Worm (Caenorhabditis elegans): ENCODE measurements around the gene epg-3.

The epg-3 gene

ce11 chrIII:12931786-12932427, 2.6 kb upstream of the epg-3 start, which contains the start of gene rbm-7:
rbm-7 (minus strand) TSS chrIII:12931867.
- TF ChIP-seq T22C8.4 (GFP tag; IDR thresholded peaks at IDR 0.05) (no peak), ztf-29 (GFP tag; IDR thresholded peaks at IDR 0.05) (no peak), ztf-23 (GFP tag; IDR thresholded peaks at IDR 0.05) (no peak)

ce11 chrIII:12932776-12933175, 1.7 kb upstream of the epg-3 start:
- no peak for TF ChIP-seq ztf-29 (GFP tag; IDR thresholded peaks at IDR 0.05)
- no peak for TF ChIP-seq ref-1 (GFP tag; conservative IDR thresholded peaks at IDR 0.05)
- TF ChIP-seq flt-1 (GFP tag; IDR thresholded peaks at IDR 0.05): no peak
- no peak for TF ChIP-seq cog-1 (tag; optimal IDR thresholded peaks at IDR 0.05)
- TF ChIP-seq tab-1 (GFP tag; IDR thresholded peaks at IDR 0.05): no peak
- TF ChIP-seq T22C8.4 (GFP tag; IDR thresholded peaks at IDR 0.05): no peak
- TF ChIP-seq klf-2 (GFP tag; conservative IDR thresholded peaks at IDR 0.05): no peak
- no peak for TF ChIP-seq med-1 (GFP tag; optimal IDR thresholded peaks at IDR 0.05; ENCODE audit: insufficient read depth)
- TF ChIP-seq ztf-23 (GFP tag; IDR thresholded peaks at IDR 0.05): no peak

- no peak for TF ChIP-seq med-1 (GFP tag; optimal IDR thresholded peaks at IDR 0.05; ENCODE audit: insufficient read depth)
- TF ChIP-seq ztf-29 (GFP tag; IDR thresholded peaks at IDR 0.05): no peak
- no peak for TF ChIP-seq ztf-23 (GFP tag; IDR thresholded peaks at IDR 0.05)
- TF ChIP-seq T22C8.4 (GFP tag; IDR thresholded peaks at IDR 0.05): no peak
- no peak for TF ChIP-seq klf-2 (GFP tag; conservative IDR thresholded peaks at IDR 0.05)
- TF ChIP-seq cog-1 (tag; optimal IDR thresholded peaks at IDR 0.05): no peak
- TF ChIP-seq tab-1 (GFP tag; IDR thresholded peaks at IDR 0.05): no peak
- TF ChIP-seq flt-1 (GFP tag; IDR thresholded peaks at IDR 0.05): no peak
- no peak for TF ChIP-seq ref-1 (GFP tag; conservative IDR thresholded peaks at IDR 0.05)
Measured at ce11 chrIII:12942307-12942706, 7.8 kb downstream of the epg-3 start, which contains the start of gene unc-25. unc-25 (plus strand) TSS chrIII:12942651.

- TF ChIP-seq flt-1 (GFP tag; IDR thresholded peaks at IDR 0.05): no peak
- no peak for TF ChIP-seq ref-1 (GFP tag; conservative IDR thresholded peaks at IDR 0.05)
- no peak for TF ChIP-seq med-1 (GFP tag; optimal IDR thresholded peaks at IDR 0.05; ENCODE audit: insufficient read depth)
- TF ChIP-seq ztf-23 (GFP tag; IDR thresholded peaks at IDR 0.05): no peak
- TF ChIP-seq cog-1 (tag; optimal IDR thresholded peaks at IDR 0.05): no peak
- TF ChIP-seq T22C8.4 (GFP tag; IDR thresholded peaks at IDR 0.05): no peak
- TF ChIP-seq klf-2 (GFP tag; conservative IDR thresholded peaks at IDR 0.05): no peak
- TF ChIP-seq tab-1 (GFP tag; IDR thresholded peaks at IDR 0.05): no peak
- TF ChIP-seq ztf-29 (GFP tag; IDR thresholded peaks at IDR 0.05): no peak
Measured at ce11 chrIII:12944064-12944463, 9.5 kb downstream of the epg-3 start.

ce11 chrIII:12945072-12945471, 10.6 kb downstream of the epg-3 start:
- no peak for TF ChIP-seq med-1 (GFP tag; optimal IDR thresholded peaks at IDR 0.05; ENCODE audit: insufficient read depth)
- peak; percentile 58; the same call in 1 of the 2 replicates for TF ChIP-seq ztf-29 (GFP tag; IDR thresholded peaks at IDR 0.05)
- no peak for TF ChIP-seq ref-1 (GFP tag; conservative IDR thresholded peaks at IDR 0.05)
- no peak for TF ChIP-seq T22C8.4 (GFP tag; IDR thresholded peaks at IDR 0.05)
- TF ChIP-seq tab-1 (GFP tag; IDR thresholded peaks at IDR 0.05): no peak

ce11 chrIII:12951362-12952228, 17.1 kb downstream of the epg-3 start, which contains the start of gene Y39E4A.1:
Y39E4A.1 (plus strand) TSS chrIII:12951412.
- TF ChIP-seq ztf-23 (GFP tag; IDR thresholded peaks at IDR 0.05): no peak
- TF ChIP-seq T22C8.4 (GFP tag; IDR thresholded peaks at IDR 0.05): peak; percentile 87
- TF ChIP-seq tab-1 (GFP tag; IDR thresholded peaks at IDR 0.05): no peak

- no peak for TF ChIP-seq klf-2 (GFP tag; conservative IDR thresholded peaks at IDR 0.05)
- no peak for TF ChIP-seq med-1 (GFP tag; optimal IDR thresholded peaks at IDR 0.05; ENCODE audit: insufficient read depth)
- TF ChIP-seq tab-1 (GFP tag; IDR thresholded peaks at IDR 0.05): no peak
- TF ChIP-seq flt-1 (GFP tag; IDR thresholded peaks at IDR 0.05): no peak
- peak; percentile 24 for TF ChIP-seq T22C8.4 (GFP tag; IDR thresholded peaks at IDR 0.05)
- TF ChIP-seq cog-1 (tag; optimal IDR thresholded peaks at IDR 0.05): no peak
- TF ChIP-seq ref-1 (GFP tag; conservative IDR thresholded peaks at IDR 0.05): no peak
- TF ChIP-seq ztf-29 (GFP tag; IDR thresholded peaks at IDR 0.05): no peak
Measured at ce11 chrIII:12952615-12953014, 18.1 kb downstream of the epg-3 start.

ce11 chrIII:12959286-12959685, 24.8 kb downstream of the epg-3 start:
- TF ChIP-seq klf-2 (GFP tag; conservative IDR thresholded peaks at IDR 0.05): no peak
- no peak for TF ChIP-seq tab-1 (GFP tag; IDR thresholded peaks at IDR 0.05)
- TF ChIP-seq med-1 (GFP tag; optimal IDR thresholded peaks at IDR 0.05; ENCODE audit: insufficient read depth): no peak
- TF ChIP-seq ztf-23 (GFP tag; IDR thresholded peaks at IDR 0.05): no peak
- no peak for TF ChIP-seq T22C8.4 (GFP tag; IDR thresholded peaks at IDR 0.05)
- no peak for TF ChIP-seq ztf-29 (GFP tag; IDR thresholded peaks at IDR 0.05)
- no peak for TF ChIP-seq ref-1 (GFP tag; conservative IDR thresholded peaks at IDR 0.05)
- no peak for TF ChIP-seq cog-1 (tag; optimal IDR thresholded peaks at IDR 0.05)
- TF ChIP-seq flt-1 (GFP tag; IDR thresholded peaks at IDR 0.05): no peak

- TF ChIP-seq flt-1 (GFP tag; IDR thresholded peaks at IDR 0.05) (no peak), klf-2 (GFP tag; conservative IDR thresholded peaks at IDR 0.05) (no peak), tab-1 (GFP tag; IDR thresholded peaks at IDR 0.05) (no peak), med-1 (GFP tag; optimal IDR thresholded peaks at IDR 0.05; ENCODE audit: insufficient read depth) (no peak), ref-1 (GFP tag; conservative IDR thresholded peaks at IDR 0.05) (no peak), cog-1 (tag; optimal IDR thresholded peaks at IDR 0.05) (no peak), ztf-29 (GFP tag; IDR thresholded peaks at IDR 0.05) (no peak), ztf-23 (GFP tag; IDR thresholded peaks at IDR 0.05) (no peak), T22C8.4 (GFP tag; IDR thresholded peaks at IDR 0.05) (no peak)
Measured at ce11 chrIII:12960705-12961104, 26.2 kb downstream of the epg-3 start.

All from whole organism, midembryonic.